Worm (Caenorhabditis elegans) whole organism, L2 larva: ENCODE data around the gene F14D7.9.
A peak's percentile ranks its signal among the peaks of the same experiment; 100 is the strongest.

Experiments used
- aly-2 ChIP-seq: fragments of 150-350 bp; optimal IDR thresholded peaks from 2 replicates; lab custom pipeline; 2014; ENCODE audit warnings: missing biosample characterization, missing genetic modification characterization
- ama-1 ChIP-seq: fragments of 150-350 bp; optimal IDR thresholded peaks from 2 replicates; lab custom pipeline; 2018; ENCODE audit warnings: inconsistent platforms
- ceh-82 ChIP-seq: fragments of 150-350 bp; optimal IDR thresholded peaks from 2 replicates; lab custom pipeline; 2014; ENCODE audit warnings: missing biosample characterization, missing genetic modification characterization
- egl-27 ChIP-seq: sonication (generic microtip); optimal IDR thresholded peaks from 3 replicates; lab custom pipeline; 2017; ENCODE audit warnings: missing biosample characterization, missing genetic modification reagents, missing genetic modification characterization
- nhr-11 ChIP-seq: fragments of 150-350 bp; optimal IDR thresholded peaks from 2 replicates; lab custom pipeline; 2014; ENCODE audit warnings: missing biosample characterization, missing genetic modification characterization
- unc-39 ChIP-seq: fragments of 150-350 bp; optimal IDR thresholded peaks from 2 replicates; lab custom pipeline; 2014; ENCODE audit warnings: missing biosample characterization, missing genetic modification characterization

ce11 chrV:14322743-14323142 lies 28.2 kb downstream of the F14D7.9 start, which contains the start of gene F47B8.3:
- TF ChIP-seq ama-1 (lab: Kevin White, UChicago) (peak; percentile 59), nhr-11 (tag; lab: Kevin White, UChicago) (no peak), ceh-82 (tag; lab: Kevin White, UChicago) (no peak), aly-2 (tag; lab: Kevin White, UChicago) (no peak), egl-27 (tag; lab: Kevin White, UChicago) (no peak), unc-39 (tag; lab: Kevin White, UChicago) (no peak)
